Fruit fly (Drosophila melanogaster): ENCODE measurements around the gene Arr2.
A peak's percentile ranks its signal among the peaks of the same experiment; 100 is the strongest.

Gene Arr2

DNA sequence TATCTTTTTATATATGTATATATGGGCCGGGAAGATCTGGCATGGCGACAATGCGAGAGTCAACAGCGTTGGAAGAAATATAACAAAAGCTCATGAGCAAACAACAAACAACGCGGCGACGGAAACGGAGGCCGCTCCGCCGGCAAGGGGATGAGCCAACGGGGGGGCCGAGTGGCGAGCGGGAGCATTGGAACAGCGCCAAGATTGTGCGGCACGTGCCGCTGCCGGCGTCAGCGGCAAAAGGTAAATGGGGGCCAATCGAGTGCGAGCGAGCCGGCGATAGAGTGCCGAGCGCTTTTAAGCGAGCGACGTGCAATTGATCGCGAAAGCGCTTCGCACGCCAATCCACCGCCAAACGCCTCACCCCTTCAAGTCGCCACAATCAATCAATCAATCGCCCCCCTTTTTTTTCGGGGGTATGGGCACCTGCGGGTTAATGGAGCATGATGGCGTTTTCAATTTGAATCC lies 47.8 kb upstream of the Arr2 start (continued):
- TF ChIP-seq bab2 (GFP tag; optimal IDR thresholded peaks at IDR 0.05) (peak; percentile 40), Sox100B (GFP tag; optimal IDR thresholded peaks at IDR 0.05) (peak; percentile 73), Fer2 (tag; optimal IDR thresholded peaks at IDR 0.05) (peak; percentile 45), croc (GFP tag; conservative IDR thresholded peaks at IDR 0.05) (no peak), CG6765 (GFP tag; optimal IDR thresholded peaks at IDR 0.05) (peak; percentile 67), Nf-YB (GFP tag; optimal IDR thresholded peaks at IDR 0.05) (peak; percentile 46), CG10462 (GFP tag; optimal IDR thresholded peaks at IDR 0.05) (no peak), CG17361 (GFP tag; IDR thresholded peaks at IDR 0.05) (peak; percentile 28; the same call in 1 of the 3 replicates), D19A (tag; optimal IDR thresholded peaks at IDR 0.05) (peak; percentile 48), zfh2 (GFP tag; optimal IDR thresholded peaks at IDR 0.05) (no peak), maf-S (GFP tag; optimal IDR thresholded peaks at IDR 0.05) (peak; percentile 4), NK7.1 (GFP tag; optimal IDR thresholded peaks at IDR 0.05) (no peak), CG9817 (tag; optimal IDR thresholded peaks at IDR 0.05) (peak; percentile 9), caup (GFP tag; optimal IDR thresholded peaks at IDR 0.05; ENCODE audit: severe bottlenecking) (peak; percentile 72), CG2129 (GFP tag; IDR thresholded peaks at IDR 0.05; ENCODE audit: partially characterized antibody) (no peak), CG12104 (GFP tag; optimal IDR thresholded peaks at IDR 0.05) (peak; percentile 56), CG34422 (GFP tag; IDR thresholded peaks at IDR 0.05) (peak; percentile 60; the same call in 1 of the 3 replicates), abd-A (tag; optimal IDR thresholded peaks at IDR 0.05) (peak; percentile 49), CG6689 (GFP tag; IDR thresholded peaks at IDR 0.05) (0 out of 2 replicates have a peak, but pooled peaks have one; percentile 8), Meics (GFP tag; optimal IDR thresholded peaks at IDR 0.05) (peak; percentile 69), pnt (GFP tag; optimal IDR thresholded peaks at IDR 0.05) (no peak), CG10565 (GFP tag; optimal IDR thresholded peaks at IDR 0.05) (no peak), Lhr (GFP tag; optimal IDR thresholded peaks at IDR 0.05) (peak; percentile 36), Sry-β (GFP tag; optimal IDR thresholded peaks at IDR 0.05) (peak; percentile 61), CG1647 (GFP tag; optimal IDR thresholded peaks at IDR 0.05) (no peak), CG11695 (GFP tag; IDR thresholded peaks at IDR 0.05) (peak; percentile 51; the same call in 1 of the 3 replicates), ewg (GFP tag; optimal IDR thresholded peaks at IDR 0.05) (peak; percentile 45), CG8388 (GFP tag; optimal IDR thresholded peaks at IDR 0.05) (peak; percentile 8), CG7745 (tag; optimal IDR thresholded peaks at IDR 0.05) (peak; percentile 15), fu2 (GFP tag; optimal IDR thresholded peaks at IDR 0.05) (no peak), Sin3A (optimal IDR thresholded peaks at IDR 0.05) (no peak), dpn (GFP tag; optimal IDR thresholded peaks at IDR 0.05) (peak; percentile 37), ssp (GFP tag; IDR thresholded peaks at IDR 0.05) (peak; percentile 30; the same call in 1 of the 2 replicates), CG5180 (GFP tag; optimal IDR thresholded peaks at IDR 0.05) (peak; percentile 70), Asciz (GFP tag; optimal IDR thresholded peaks at IDR 0.05) (peak; percentile 79), CG2712 (tag; optimal IDR thresholded peaks at IDR 0.05) (peak; percentile 50), CG32532 (GFP tag; IDR thresholded peaks at IDR 0.05) (peak; percentile 57), trh (GFP tag; optimal IDR thresholded peaks at IDR 0.05) (no peak), CG18262 (tag; optimal IDR thresholded peaks at IDR 0.05) (peak; percentile 44), usp (GFP tag; optimal IDR thresholded peaks at IDR 0.05) (no peak), CG2889 (GFP tag; IDR thresholded peaks at IDR 0.05) (no peak), chinmo (GFP tag; IDR thresholded peaks at IDR 0.05; ENCODE audit: partially characterized antibody) (peak; percentile 95), insv (GFP tag; optimal IDR thresholded peaks at IDR 0.05) (peak in 1 of 2 experiments; percentile 28), ERR (GFP tag; optimal IDR thresholded peaks at IDR 0.05) (peak; percentile 36), mirr (GFP tag; optimal IDR thresholded peaks at IDR 0.05) (peak; percentile 79), CG2202 (tag; optimal IDR thresholded peaks at IDR 0.05) (peak; percentile 61), CG6791 (GFP tag; IDR thresholded peaks at IDR 0.05; ENCODE audit: partially characterized antibody) (no peak), B-H2 (GFP tag; optimal IDR thresholded peaks at IDR 0.05) (peak; percentile 32), CG13296 (GFP tag; optimal IDR thresholded peaks at IDR 0.05) (peak; percentile 75), CrebB (tag; optimal IDR thresholded peaks at IDR 0.05) (peak; percentile 55)

All from whole organism, embryonic.